Fruit fly (Drosophila melanogaster): ENCODE measurements around the gene CG45099.

CG45099 gene

dm6 chr3R:22025320-22025719, 8.8 kb downstream of the CG45099 start, which contains the start of gene CG6028:
Gene CG6028, minus strand, starts transcription at chr3R:22025506.
- TF ChIP-seq Hnf4 (GFP tag; optimal IDR thresholded peaks at IDR 0.05) (peak; percentile 75), Vsx2 (GFP tag; optimal IDR thresholded peaks at IDR 0.05; ENCODE audit: partially characterized antibody) (no peak), Hr83 (GFP tag; optimal IDR thresholded peaks at IDR 0.05; ENCODE audit: poor library complexity, severe bottlenecking) (peak; percentile 77), tai (GFP tag; optimal IDR thresholded peaks at IDR 0.05) (no peak), foxo (GFP tag; optimal IDR thresholded peaks at IDR 0.05) (peak in 1 of 2 experiments; percentile 54), h (GFP tag; optimal IDR thresholded peaks at IDR 0.05) (peak; percentile 55), sv (GFP tag; optimal IDR thresholded peaks at IDR 0.05) (peak; percentile 20), psq (GFP tag; optimal IDR thresholded peaks at IDR 0.05) (peak; percentile 5), dsf (GFP tag; optimal IDR thresholded peaks at IDR 0.05; ENCODE audit: borderline replicate concordance) (no peak), br (GFP tag; optimal IDR thresholded peaks at IDR 0.05) (peak; percentile 50), HLH106 (tag; optimal IDR thresholded peaks at IDR 0.05) (peak; percentile 30), Sp1 (GFP tag; optimal IDR thresholded peaks at IDR 0.05) (peak; percentile 40), fru (GFP tag; optimal IDR thresholded peaks at IDR 0.05) (peak; percentile 15), ey (GFP tag; optimal IDR thresholded peaks at IDR 0.05) (peak; percentile 27), Rel (GFP tag; optimal IDR thresholded peaks at IDR 0.05) (no peak), Rel (tag; optimal IDR thresholded peaks at IDR 0.05) (peak; percentile 68), woc (GFP tag; optimal IDR thresholded peaks at IDR 0.05) (peak; percentile 57), rgr (GFP tag; optimal IDR thresholded peaks at IDR 0.05) (peak; percentile 59), Jra (GFP tag; optimal IDR thresholded peaks at IDR 0.05) (peak; percentile 44), Abd-B (GFP tag; optimal IDR thresholded peaks at IDR 0.05) (no peak), dmrt93B (GFP tag; optimal IDR thresholded peaks at IDR 0.05) (no peak), Mio (GFP tag; optimal IDR thresholded peaks at IDR 0.05) (no peak), Hr78 (GFP tag; optimal IDR thresholded peaks at IDR 0.05) (no peak)

dm6 chr3R:22023041-22023626, 11.0 kb downstream of the CG45099 start, which contains the start of the genes Mitofilin and mRpL35:
Gene Mitofilin, minus strand, starts transcription at chr3R:22023335.
Gene mRpL35, plus strand, starts transcription at chr3R:22023527.
- TF ChIP-seq psq (GFP tag; optimal IDR thresholded peaks at IDR 0.05) (peak; percentile 46), usp (GFP tag; optimal IDR thresholded peaks at IDR 0.05) (no peak), Vsx2 (GFP tag; optimal IDR thresholded peaks at IDR 0.05; ENCODE audit: partially characterized antibody) (no peak), ey (GFP tag; optimal IDR thresholded peaks at IDR 0.05) (peak; percentile 62), Jra (GFP tag; optimal IDR thresholded peaks at IDR 0.05) (peak; percentile 18), Sp1 (GFP tag; optimal IDR thresholded peaks at IDR 0.05) (peak; percentile 14), Dif (GFP tag; optimal IDR thresholded peaks at IDR 0.05; ENCODE audit: partially characterized antibody) (no peak), N (GFP tag; optimal IDR thresholded peaks at IDR 0.05) (no peak), Dfd (GFP tag; optimal IDR thresholded peaks at IDR 0.05) (no peak), Mio (GFP tag; optimal IDR thresholded peaks at IDR 0.05) (no peak), sv (GFP tag; optimal IDR thresholded peaks at IDR 0.05) (no peak), h (GFP tag; optimal IDR thresholded peaks at IDR 0.05) (peak; percentile 51), Hr78 (GFP tag; optimal IDR thresholded peaks at IDR 0.05) (no peak), HLH106 (tag; optimal IDR thresholded peaks at IDR 0.05) (peak; percentile 56), tai (GFP tag; optimal IDR thresholded peaks at IDR 0.05) (no peak), CG9705 (GFP tag; optimal IDR thresholded peaks at IDR 0.05) (peak; percentile 4), lola (GFP tag; optimal IDR thresholded peaks at IDR 0.05) (no peak), dsf (GFP tag; optimal IDR thresholded peaks at IDR 0.05; ENCODE audit: borderline replicate concordance) (peak; percentile 33), CrebA (GFP tag; optimal IDR thresholded peaks at IDR 0.05; ENCODE audit: borderline replicate concordance) (no peak), rgr (GFP tag; optimal IDR thresholded peaks at IDR 0.05) (peak; percentile 37), pan (optimal IDR thresholded peaks at IDR 0.05) (no peak), woc (GFP tag; optimal IDR thresholded peaks at IDR 0.05) (peak; percentile 88), Hnf4 (GFP tag; optimal IDR thresholded peaks at IDR 0.05) (no peak), CG32264 (GFP tag; optimal IDR thresholded peaks at IDR 0.05) (no peak), GATAd (GFP tag; optimal IDR thresholded peaks at IDR 0.05) (no peak), foxo (GFP tag; optimal IDR thresholded peaks at IDR 0.05) (peak in 1 of 2 experiments; percentile 58), dl (GFP tag; optimal IDR thresholded peaks at IDR 0.05; ENCODE audit: insufficient read depth in 1 of 2, partially characterized antibody in 2 of 2) (no peak), fru (GFP tag; optimal IDR thresholded peaks at IDR 0.05) (peak; percentile 53), Hr83 (GFP tag; optimal IDR thresholded peaks at IDR 0.05; ENCODE audit: poor library complexity, severe bottlenecking) (peak; percentile 44), br (GFP tag; optimal IDR thresholded peaks at IDR 0.05) (peak; percentile 16), Rel (GFP tag; optimal IDR thresholded peaks at IDR 0.05) (no peak), Rel (tag; optimal IDR thresholded peaks at IDR 0.05) (peak; percentile 97), OdsH (GFP tag; optimal IDR thresholded peaks at IDR 0.05) (peak; percentile 48), Myc (optimal IDR thresholded peaks at IDR 0.05) (peak; percentile 78)
